Worm (Caenorhabditis elegans) whole organism, L1 larva: ENCODE data around the gene K08F9.1.

Experiments used
- fkh-8 ChIP-seq: sonication (generic microtip); optimal IDR thresholded peaks from 2 replicates; lab custom pipeline; 2016; ENCODE audit warnings: mild to moderate bottlenecking, missing genetic modification characterization, missing compliant biosample characterization
- mdl-1 ChIP-seq, 2 experiments: fragments of 150-350 bp; optimal IDR thresholded peaks; 2 replicates each; lab custom pipeline; 2014 to 2017; ENCODE audit warnings: missing biosample characterization in 2 of 2, missing genetic modification characterization in 2 of 2, inconsistent platforms in 1 of 2

ce11 chrV:15090457-15090856 lies 52.7 kb downstream of the K08F9.1 start, which contains the start of gene C01G10.17:
- TF ChIP-seq fkh-8 (tag; lab: Kevin White, UChicago): no peak
- no peak for TF ChIP-seq mdl-1 (tag; optimal IDR thresholded peaks at IDR 0.05; lab: Kevin White, UChicago)
